Worm (Caenorhabditis elegans) whole organism, L4/young adult: ENCODE data around the gene pkc-1.

Experiments used
- W03F9.2 ChIP-seq: fragments of 150-350 bp; optimal IDR thresholded peaks from 2 replicates; lab custom pipeline; 2014; ENCODE audit warnings: missing biosample characterization, missing genetic modification characterization
- dao-5 ChIP-seq: sonication (generic microtip); optimal IDR thresholded peaks from 2 replicates; lab custom pipeline; 2016; ENCODE audit warnings: missing genotype, missing genetic modification characterization, moderate library complexity, missing compliant biosample characterization
- him-1 ChIP-seq: sonication (generic microtip); optimal IDR thresholded peaks from 2 replicates; lab custom pipeline; 2016; ENCODE audit warnings: missing genotype, missing genetic modification reagents, missing genetic modification characterization, missing compliant biosample characterization

ce11 chrV:11964723-11965122 is 67.2 kb downstream of the pkc-1 start, which contains the start of gene F58H1.7:
- TF ChIP-seq W03F9.2 (no peak), him-1 (tag; lab: Kevin White, UChicago) (no peak), dao-5 (tag; lab: Kevin White, UChicago) (no peak)
